Fruit fly (Drosophila melanogaster): ENCODE results near the gene GramD1B.

GramD1B gene

dm6 chr2L:3353791-3354190, 19.4 kb downstream of the GramD1B start:
- TF ChIP-seq gl (tag; optimal IDR thresholded peaks at IDR 0.05) (no peak), CG8301 (tag; optimal IDR thresholded peaks at IDR 0.05) (no peak), Snoo (tag; optimal IDR thresholded peaks at IDR 0.05) (no peak)

dm6 chr2L:3352927-3353326, 20.2 kb downstream of the GramD1B start:
- no peak for TF ChIP-seq CG8301 (tag; optimal IDR thresholded peaks at IDR 0.05)
- peak; percentile 76 for TF ChIP-seq CG13204 (GFP tag; optimal IDR thresholded peaks at IDR 0.05)
- TF ChIP-seq CG12605 (GFP tag; IDR thresholded peaks at IDR 0.05) = no peak
- no peak; the same call in 2 of the 3 replicates for TF ChIP-seq CG4496 (GFP tag; IDR thresholded peaks at IDR 0.05)
- peak; percentile 35 for TF ChIP-seq EcR (GFP tag; optimal IDR thresholded peaks at IDR 0.05)

DNA sequence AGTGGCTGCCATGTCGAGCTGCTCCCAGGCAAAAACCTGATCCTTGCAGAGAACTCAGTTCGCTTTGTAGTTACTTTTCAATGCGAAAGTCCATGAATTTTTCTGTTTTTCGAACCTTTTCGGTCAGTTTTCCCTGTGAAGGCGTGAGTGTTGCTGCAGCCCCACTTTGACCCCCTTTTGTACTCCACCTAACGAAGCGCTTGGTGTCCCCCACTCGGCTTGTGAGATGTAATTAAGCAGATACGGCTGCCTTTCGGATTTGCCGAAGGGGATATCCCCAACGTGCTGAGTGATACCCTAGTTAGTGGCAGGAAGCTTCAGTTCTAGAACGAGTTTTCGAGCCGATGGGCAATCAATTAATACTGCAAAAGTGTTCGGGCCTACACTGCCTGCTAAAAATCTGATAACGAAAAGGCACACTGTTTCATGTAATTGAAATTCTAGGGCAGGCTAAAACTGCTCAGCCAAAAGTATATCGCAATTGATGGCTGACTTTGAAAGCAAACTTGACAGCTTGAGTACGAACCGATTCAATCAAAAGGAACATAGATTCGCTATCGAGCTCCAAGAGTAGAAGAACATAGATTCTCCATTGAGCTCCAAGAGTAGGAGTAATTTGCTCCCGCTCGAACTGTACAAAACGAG, 21.5 kb downstream of the GramD1B start:
- no peak for TF ChIP-seq gl (tag; optimal IDR thresholded peaks at IDR 0.05)
- TF ChIP-seq CG13204 (GFP tag; optimal IDR thresholded peaks at IDR 0.05) = peak; percentile 2
- peak; percentile 25 for TF ChIP-seq CG17806 (tag; optimal IDR thresholded peaks at IDR 0.05)
- peak; percentile 70 for TF ChIP-seq CG8159 (tag; optimal IDR thresholded peaks at IDR 0.05)
- TF ChIP-seq Ets98B (GFP tag; IDR thresholded peaks at IDR 0.05) = no peak
- TF ChIP-seq CG12605 (GFP tag; IDR thresholded peaks at IDR 0.05) = no peak
- TF ChIP-seq CG14655 (GFP tag; optimal IDR thresholded peaks at IDR 0.05) = peak; percentile 26
- peak; percentile 72 for TF ChIP-seq CG15710 (tag; optimal IDR thresholded peaks at IDR 0.05)
- peak; percentile 47 for TF ChIP-seq CG9948 (tag; optimal IDR thresholded peaks at IDR 0.05)
- peak; percentile 4 for TF ChIP-seq CG8301 (tag; optimal IDR thresholded peaks at IDR 0.05)
- no peak for TF ChIP-seq Snoo (tag; optimal IDR thresholded peaks at IDR 0.05)
- peak; percentile 47 for TF ChIP-seq CG34367 (tag; optimal IDR thresholded peaks at IDR 0.05)
- TF ChIP-seq D1 (tag; optimal IDR thresholded peaks at IDR 0.05) = no peak
- TF ChIP-seq Pif1B (GFP tag; optimal IDR thresholded peaks at IDR 0.05) = peak; percentile 6
- peak; percentile 59 for TF ChIP-seq EcR (GFP tag; optimal IDR thresholded peaks at IDR 0.05)
- no peak for TF ChIP-seq CG32121 (GFP tag; IDR thresholded peaks at IDR 0.05)
- TF ChIP-seq CG4496 (GFP tag; IDR thresholded peaks at IDR 0.05) = 0 out of 3 replicates have a peak, but pooled peaks have one; percentile 8
- 0 out of 3 replicates have a peak, but pooled peaks have one; percentile 21 for TF ChIP-seq fd96Ca (GFP tag; IDR thresholded peaks at IDR 0.05)
- no peak for TF ChIP-seq rn (GFP tag; IDR thresholded peaks at IDR 0.05)
- no peak for TF ChIP-seq Pif1A (GFP tag; optimal IDR thresholded peaks at IDR 0.05)
- TF ChIP-seq CG10348 (GFP tag; IDR thresholded peaks at IDR 0.05) = no peak

DNA sequence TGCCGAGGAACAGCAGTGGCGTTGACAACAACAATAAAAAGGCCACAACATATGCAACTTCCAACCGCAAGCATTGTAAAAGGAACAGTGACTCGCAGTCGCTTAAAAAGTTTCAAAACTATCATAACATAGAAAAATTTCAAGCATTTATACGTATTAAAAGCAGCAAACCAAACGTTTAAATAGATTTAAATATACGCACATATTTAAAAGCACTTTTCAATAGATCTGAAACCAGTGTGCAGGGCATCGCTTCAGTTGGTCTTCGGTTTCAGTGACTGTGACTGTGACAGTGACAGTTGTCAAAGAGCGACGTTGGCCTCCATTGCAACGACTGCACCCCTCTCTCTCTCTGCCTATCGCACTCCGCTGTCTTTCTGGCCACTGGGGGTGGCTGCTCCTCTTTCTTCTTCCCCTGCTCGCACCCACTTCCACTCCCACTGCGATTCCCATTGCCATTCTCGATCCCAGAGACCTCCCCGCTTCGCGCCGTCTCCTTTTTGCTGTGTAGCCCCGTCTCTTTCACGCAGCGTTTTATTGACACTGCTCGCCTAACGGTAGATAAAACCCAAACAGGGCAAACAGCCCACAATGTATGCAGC, 24.9 kb downstream of the GramD1B start:
- TF ChIP-seq CG10348 (GFP tag; IDR thresholded peaks at IDR 0.05) (peak; percentile 44; the same call in 1 of the 2 replicates), CG8301 (tag; optimal IDR thresholded peaks at IDR 0.05) (peak; percentile 88), Snoo (tag; optimal IDR thresholded peaks at IDR 0.05) (peak; percentile 87), CG34367 (tag; optimal IDR thresholded peaks at IDR 0.05) (peak; percentile 89), EcR (GFP tag; optimal IDR thresholded peaks at IDR 0.05) (peak; percentile 73), Ets98B (GFP tag; IDR thresholded peaks at IDR 0.05) (peak; percentile 97), rn (GFP tag; IDR thresholded peaks at IDR 0.05) (peak; percentile 95), CG15710 (tag; optimal IDR thresholded peaks at IDR 0.05) (peak; percentile 96), fd96Ca (GFP tag; IDR thresholded peaks at IDR 0.05) (peak; percentile 97), CG14655 (GFP tag; optimal IDR thresholded peaks at IDR 0.05) (peak; percentile 90), D1 (tag; optimal IDR thresholded peaks at IDR 0.05) (peak; percentile 79), CG8159 (tag; optimal IDR thresholded peaks at IDR 0.05) (peak; percentile 93), gl (tag; optimal IDR thresholded peaks at IDR 0.05) (peak; percentile 83), Pif1B (GFP tag; optimal IDR thresholded peaks at IDR 0.05) (peak; percentile 94), CG13204 (GFP tag; optimal IDR thresholded peaks at IDR 0.05) (peak; percentile 64), CG32121 (GFP tag; IDR thresholded peaks at IDR 0.05) (peak; percentile 97), CG9948 (tag; optimal IDR thresholded peaks at IDR 0.05) (peak; percentile 92), Pif1A (GFP tag; optimal IDR thresholded peaks at IDR 0.05) (peak; percentile 95), CG17806 (tag; optimal IDR thresholded peaks at IDR 0.05) (peak; percentile 93), CG12605 (GFP tag; IDR thresholded peaks at IDR 0.05) (peak; percentile 95), CG4496 (GFP tag; IDR thresholded peaks at IDR 0.05) (peak; percentile 99)

dm6 chr2L:3346483-3346839, 26.7 kb downstream of the GramD1B start:
- TF ChIP-seq CG13204 (GFP tag; optimal IDR thresholded peaks at IDR 0.05) = no peak
- TF ChIP-seq CG15710 (tag; optimal IDR thresholded peaks at IDR 0.05) = no peak
- TF ChIP-seq CG9948 (tag; optimal IDR thresholded peaks at IDR 0.05) = no peak
- no peak for TF ChIP-seq EcR (GFP tag; optimal IDR thresholded peaks at IDR 0.05)
- no peak for TF ChIP-seq CG17806 (tag; optimal IDR thresholded peaks at IDR 0.05)
- no peak for TF ChIP-seq CG34367 (tag; optimal IDR thresholded peaks at IDR 0.05)
- no peak for TF ChIP-seq gl (tag; optimal IDR thresholded peaks at IDR 0.05)
- no peak for TF ChIP-seq CG8301 (tag; optimal IDR thresholded peaks at IDR 0.05)
- TF ChIP-seq CG32121 (GFP tag; IDR thresholded peaks at IDR 0.05) = no peak
- no peak for TF ChIP-seq D1 (tag; optimal IDR thresholded peaks at IDR 0.05)
- no peak for TF ChIP-seq Ets98B (GFP tag; IDR thresholded peaks at IDR 0.05)
- no peak for TF ChIP-seq Pif1B (GFP tag; optimal IDR thresholded peaks at IDR 0.05)
- no peak for TF ChIP-seq rn (GFP tag; IDR thresholded peaks at IDR 0.05)
- no peak for TF ChIP-seq Snoo (tag; optimal IDR thresholded peaks at IDR 0.05)
- TF ChIP-seq CG4496 (GFP tag; IDR thresholded peaks at IDR 0.05) = no peak
- no peak for TF ChIP-seq fd96Ca (GFP tag; IDR thresholded peaks at IDR 0.05)
- TF ChIP-seq CG14655 (GFP tag; optimal IDR thresholded peaks at IDR 0.05) = no peak
- no peak for TF ChIP-seq CG10348 (GFP tag; IDR thresholded peaks at IDR 0.05)
